Worm (Caenorhabditis elegans): Measurements from ENCODE around the gene thoc-5.

DNA sequence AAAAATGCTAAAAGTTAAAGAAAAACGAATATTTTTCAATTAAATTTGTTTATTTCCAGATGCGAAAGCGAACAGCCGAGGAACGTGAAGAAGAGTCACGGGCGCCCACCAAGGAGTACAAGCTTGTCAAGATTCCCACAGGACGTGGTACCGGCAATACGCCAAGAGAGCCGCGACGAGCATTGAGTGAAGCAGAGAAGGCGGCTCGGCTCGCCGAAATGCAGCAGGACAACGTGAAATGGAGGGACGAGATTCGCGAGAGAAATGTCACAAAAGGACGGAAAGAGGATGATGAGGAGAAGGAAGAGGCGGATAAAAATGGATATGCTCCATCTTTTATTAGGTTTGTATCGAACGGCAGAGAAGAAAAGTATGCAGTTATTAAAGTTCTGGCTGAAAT, 38.8 kb downstream of the thoc-5 start:
- no peak for TF ChIP-seq rpc-1 (optimal IDR thresholded peaks at IDR 0.05)
- TF ChIP-seq rpc-1 (tag; optimal IDR thresholded peaks at IDR 0.05) = no peak
- TF ChIP-seq ztf-6 (GFP tag; IDR thresholded peaks at IDR 0.05) = no peak
- TF ChIP-seq pha-4 (tag; optimal IDR thresholded peaks at IDR 0.05) = no peak
- TF ChIP-seq let-526 (GFP tag; IDR thresholded peaks at IDR 0.05) = no peak
- TF ChIP-seq madf-10 (tag; optimal IDR thresholded peaks at IDR 0.05) = no peak
- TF ChIP-seq nhr-27 (tag; optimal IDR thresholded peaks at IDR 0.05) = no peak
- TF ChIP-seq egrh-3 (GFP tag; IDR thresholded peaks at IDR 0.05) = no peak
- TF ChIP-seq F49E8.2 (tag; optimal IDR thresholded peaks at IDR 0.05; ENCODE audit: insufficient read depth) = no peak

All from whole organism, young adult.